Worm (Caenorhabditis elegans) whole organism, L4 larva: Measurements from ENCODE around the gene unc-50.

ENCODE experiments used
- D1046.2 ChIP-seq: fragments of 200-800 bp; sonication (Bioruptor generic); IDR thresholded peaks from 2 replicates; pipeline ENCODE4 v1.3.6; 2022; ENCODE audit warnings: missing genetic modification characterization, missing compliant biosample characterization
- F10B5.3 ChIP-seq: sonication (generic microtip); optimal IDR thresholded peaks from 2 replicates; lab custom pipeline; 2016; ENCODE audit warnings: mild to moderate bottlenecking, missing genetic modification characterization, missing compliant biosample characterization
- F37D6.2 ChIP-seq: sonication (generic microtip); optimal IDR thresholded peaks from 2 replicates; lab custom pipeline; 2016; ENCODE audit warnings: mild to moderate bottlenecking, missing genetic modification characterization, missing compliant biosample characterization
- F44E2.7 ChIP-seq: fragments of 200-800 bp; sonication (Bioruptor generic); IDR thresholded peaks from 2 replicates; pipeline ENCODE4 v2.1.2; 2022; ENCODE audit warnings: missing genetic modification characterization, missing compliant biosample characterization
- T20F7.1 ChIP-seq: fragments of 200-800 bp; sonication (Bioruptor generic); optimal IDR thresholded peaks from 2 replicates; lab custom pipeline; 2018; ENCODE audit warnings: mild to moderate bottlenecking, missing genetic modification characterization, missing compliant biosample characterization
- ZK337.2 ChIP-seq: fragments of 200-800 bp; sonication (Bioruptor generic); IDR thresholded peaks from 2 replicates; pipeline ENCODE4 v1.3.6; 2022; ENCODE audit warnings: missing genetic modification reagents, missing genetic modification characterization, missing compliant biosample characterization
- aly-2 ChIP-seq: sonication (generic microtip); optimal IDR thresholded peaks from 2 replicates; lab custom pipeline; 2018; ENCODE audit warnings: missing biosample characterization, missing genetic modification characterization
- ama-1 ChIP-seq: fragments of 150-350 bp; optimal IDR thresholded peaks from 2 replicates; lab custom pipeline; 2014; ENCODE audit warnings: inconsistent platforms, mixed read lengths
- arid-1 ChIP-seq: fragments of 200-800 bp; sonication (Bioruptor generic); conservative IDR thresholded peaks from 2 replicates; pipeline ENCODE4 v1.3.6; 2022; ENCODE audit warnings: missing genetic modification reagents, missing genetic modification characterization, missing compliant biosample characterization
- attf-4 ChIP-seq: sonication (generic microtip); optimal IDR thresholded peaks from 3 replicates; lab custom pipeline; 2017; ENCODE audit warnings: missing biosample characterization, missing genetic modification characterization
- ceh-20 ChIP-seq: fragments of 200-800 bp; sonication (Bioruptor generic); IDR thresholded peaks from 2 replicates; pipeline ENCODE4 v1.3.6; 2022; ENCODE audit warnings: missing genetic modification reagents, missing genetic modification characterization, missing compliant biosample characterization
- ceh-28 ChIP-seq: fragments of 150-350 bp; optimal IDR thresholded peaks from 2 replicates; lab custom pipeline; 2014; ENCODE audit warnings: missing biosample characterization, missing genetic modification reagents, missing genetic modification characterization
- ceh-32 ChIP-seq: sonication (generic microtip); optimal IDR thresholded peaks from 2 replicates; lab custom pipeline; 2016; ENCODE audit warnings: mild to moderate bottlenecking, missing genetic modification characterization, missing compliant biosample characterization; ENCODE audit not compliant: poor library complexity
- cey-2 ChIP-seq: sonication (generic microtip); optimal IDR thresholded peaks from 3 replicates; lab custom pipeline; 2017; ENCODE audit warnings: missing genetic modification characterization, mild to moderate bottlenecking, missing compliant biosample characterization, antibody characterized with exemption, borderline replicate concordance; ENCODE audit not compliant: insufficient read depth
- ctbp-1 ChIP-seq: fragments of 200-800 bp; sonication (Bioruptor generic); IDR thresholded peaks from 2 replicates; pipeline ENCODE4 v1.3.6; 2022; ENCODE audit warnings: missing genetic modification reagents, missing genetic modification characterization, missing compliant biosample characterization
- daf-19 ChIP-seq: fragments of 200-800 bp; sonication (Bioruptor generic); conservative IDR thresholded peaks from 2 replicates; pipeline ENCODE4 v1.3.6; 2022; ENCODE audit warnings: missing genetic modification characterization, missing compliant biosample characterization
- dmd-6 ChIP-seq: fragments of 200-800 bp; sonication (Bioruptor generic); IDR thresholded peaks from 2 replicates; pipeline ENCODE4 v1.3.6; 2022; ENCODE audit warnings: missing genetic modification reagents, missing genetic modification characterization, missing compliant biosample characterization
- dmd-8 ChIP-seq: fragments of 200-800 bp; sonication (Bioruptor generic); IDR thresholded peaks from 2 replicates; pipeline ENCODE4 v1.3.6; 2022; ENCODE audit warnings: missing genetic modification characterization, missing compliant biosample characterization
- dmd-9 ChIP-seq: fragments of 200-800 bp; sonication (Bioruptor generic); IDR thresholded peaks from 2 replicates; pipeline ENCODE4 v1.3.6; 2022; ENCODE audit warnings: missing genetic modification reagents, missing genetic modification characterization, missing compliant biosample characterization
- dpl-1 ChIP-seq: fragments of 150-350 bp; optimal IDR thresholded peaks from 2 replicates; lab custom pipeline; 2014; ENCODE audit warnings: missing biosample characterization, missing genetic modification reagents, missing genetic modification characterization
- duxl-1 ChIP-seq: sonication (generic microtip); optimal IDR thresholded peaks from 2 replicates; lab custom pipeline; 2016; ENCODE audit warnings: mild to moderate bottlenecking, missing genetic modification characterization, moderate library complexity, missing compliant biosample characterization; ENCODE audit not compliant: poor library complexity
- dve-1 ChIP-seq: sonication (generic microtip); optimal IDR thresholded peaks from 2 replicates; lab custom pipeline; 2017; ENCODE audit warnings: antibody characterized with exemption, mild to moderate bottlenecking, missing genetic modification characterization, missing compliant biosample characterization; ENCODE audit not compliant: insufficient read depth
- egl-27 ChIP-seq: sonication (generic microtip); optimal IDR thresholded peaks from 3 replicates; lab custom pipeline; 2017; ENCODE audit warnings: missing biosample characterization, missing genetic modification reagents, missing genetic modification characterization
- egl-43 ChIP-seq: fragments of 200-800 bp; sonication (Bioruptor generic); IDR thresholded peaks from 2 replicates; pipeline ENCODE4 v1.3.6; 2022; ENCODE audit warnings: missing genetic modification reagents, missing genetic modification characterization, missing compliant biosample characterization
- gei-8 ChIP-seq: fragments of 200-800 bp; sonication (Bioruptor generic); optimal IDR thresholded peaks from 2 replicates; lab custom pipeline; 2018; ENCODE audit warnings: mild to moderate bottlenecking, missing genetic modification characterization, missing compliant biosample characterization
- hlh-11 ChIP-seq: fragments of 200-800 bp; sonication (Bioruptor generic); optimal IDR thresholded peaks from 2 replicates; lab custom pipeline; 2018; ENCODE audit warnings: mild to moderate bottlenecking, missing genetic modification characterization, missing compliant biosample characterization
- hlh-30 ChIP-seq: sonication (generic microtip); optimal IDR thresholded peaks from 2 replicates; lab custom pipeline; 2017; ENCODE audit warnings: antibody characterized with exemption, mild to moderate bottlenecking, missing genetic modification characterization, missing compliant biosample characterization; ENCODE audit not compliant: insufficient read depth
- lin-13 ChIP-seq: fragments of 150-350 bp; optimal IDR thresholded peaks from 2 replicates; lab custom pipeline; 2014; ENCODE audit warnings: missing biosample characterization, missing genetic modification reagents, missing genetic modification characterization
- lin-15B ChIP-seq: fragments of 150-350 bp; sonication (generic microtip); optimal IDR thresholded peaks from 3 replicates; lab custom pipeline; 2014; ENCODE audit warnings: missing biosample characterization, missing genetic modification characterization
- lin-38 ChIP-seq: fragments of 200-800 bp; sonication (Bioruptor generic); IDR thresholded peaks from 2 replicates; pipeline ENCODE4 v1.3.6; 2022; ENCODE audit warnings: missing genetic modification reagents, missing genetic modification characterization, missing compliant biosample characterization
- lin-39 ChIP-seq: fragments of 150-350 bp; optimal IDR thresholded peaks from 2 replicates; lab custom pipeline; 2014; ENCODE audit warnings: missing biosample characterization, missing genetic modification reagents, missing genetic modification characterization
- mdt-29 ChIP-seq: fragments of 200-800 bp; sonication (Bioruptor generic); IDR thresholded peaks from 2 replicates; pipeline ENCODE4 v1.3.6; 2022; ENCODE audit warnings: missing genetic modification reagents, missing genetic modification characterization, missing compliant biosample characterization
- mxl-2 ChIP-seq: fragments of 200-800 bp; sonication (Bioruptor generic); conservative IDR thresholded peaks from 2 replicates; pipeline ENCODE4 v1.3.6; 2022; ENCODE audit warnings: missing genetic modification reagents, missing genetic modification characterization, missing compliant biosample characterization
- mxl-3 ChIP-seq: fragments of 200-800 bp; sonication (Bioruptor generic); optimal IDR thresholded peaks from 2 replicates; lab custom pipeline; 2018; ENCODE audit warnings: mild to moderate bottlenecking, missing genetic modification characterization, missing compliant biosample characterization
- nhr-10 ChIP-seq: fragments of 150-350 bp; optimal IDR thresholded peaks from 2 replicates; lab custom pipeline; 2014; ENCODE audit warnings: missing biosample characterization, missing genetic modification characterization
- nhr-102 ChIP-seq: sonication (generic microtip); optimal IDR thresholded peaks from 2 replicates; lab custom pipeline; 2016; ENCODE audit warnings: mild to moderate bottlenecking, missing genetic modification characterization, moderate library complexity, missing compliant biosample characterization
- nhr-11 ChIP-seq: fragments of 150-350 bp; optimal IDR thresholded peaks from 2 replicates; lab custom pipeline; 2014; ENCODE audit warnings: missing biosample characterization, missing genetic modification characterization
- nhr-6 ChIP-seq: fragments of 150-350 bp; optimal IDR thresholded peaks from 2 replicates; lab custom pipeline; 2014; ENCODE audit warnings: missing biosample characterization, missing genetic modification characterization
- nhr-76 ChIP-seq: fragments of 150-350 bp; optimal IDR thresholded peaks from 2 replicates; lab custom pipeline; 2014; ENCODE audit warnings: missing biosample characterization, missing genetic modification characterization
- saeg-2 ChIP-seq: fragments of 200-800 bp; sonication (Bioruptor generic); IDR thresholded peaks from 2 replicates; pipeline ENCODE4 v1.3.6; 2022; ENCODE audit warnings: missing genetic modification reagents, missing genetic modification characterization, missing compliant biosample characterization
- set-16 ChIP-seq: fragments of 200-800 bp; sonication (Bioruptor generic); IDR thresholded peaks from 2 replicates; pipeline ENCODE4 v1.3.6; 2022; ENCODE audit warnings: missing genetic modification reagents, missing genetic modification characterization, missing compliant biosample characterization
- snpc-1.2 ChIP-seq: fragments of 200-800 bp; sonication (Bioruptor generic); IDR thresholded peaks from 2 replicates; pipeline ENCODE4 v1.3.6; 2022; ENCODE audit warnings: missing genetic modification reagents, missing genetic modification characterization, missing compliant biosample characterization
- tra-1 ChIP-seq: fragments of 200-800 bp; sonication (Bioruptor generic); IDR thresholded peaks from 2 replicates; pipeline ENCODE4 v1.3.6; 2022; ENCODE audit warnings: missing genetic modification reagents, missing genetic modification characterization, missing compliant biosample characterization
- unc-130 ChIP-seq: sonication (generic microtip); optimal IDR thresholded peaks from 2 replicates; lab custom pipeline; 2016; ENCODE audit warnings: missing genetic modification reagents, missing genetic modification characterization, missing compliant biosample characterization
- unc-39 ChIP-seq: sonication (generic microtip); optimal IDR thresholded peaks from 2 replicates; lab custom pipeline; 2017; ENCODE audit warnings: missing biosample characterization, missing genetic modification characterization
- zfp-2 ChIP-seq: sonication (generic microtip); optimal IDR thresholded peaks from 2 replicates; lab custom pipeline; 2016; ENCODE audit warnings: mild to moderate bottlenecking, missing genetic modification characterization, missing compliant biosample characterization
- zfp-3 ChIP-seq: fragments of 200-800 bp; sonication (Bioruptor generic); conservative IDR thresholded peaks from 2 replicates; pipeline ENCODE4 v1.3.6; 2022; ENCODE audit warnings: missing genetic modification reagents, missing genetic modification characterization, missing compliant biosample characterization
- zip-11 ChIP-seq: fragments of 200-800 bp; sonication (Bioruptor generic); IDR thresholded peaks from 2 replicates; pipeline ENCODE4 v1.3.6; 2022; ENCODE audit warnings: missing genetic modification characterization, missing compliant biosample characterization
- zip-2 ChIP-seq: fragments of 150-350 bp; optimal IDR thresholded peaks from 2 replicates; lab custom pipeline; 2014; ENCODE audit warnings: missing biosample characterization, missing genetic modification characterization
- ztf-7 ChIP-seq: fragments of 150-350 bp; optimal IDR thresholded peaks from 2 replicates; lab custom pipeline; 2014; ENCODE audit warnings: missing biosample characterization, missing genetic modification characterization

The unc-50 gene

ce11 chrIII:10333961-10334542 lies 16.1 kb upstream of the unc-50 start, which contains the start of the genes jmjd-4 and mev-1 (continued):
- TF ChIP-seq nhr-102 (tag; lab: Kevin White, UChicago), result peak; percentile 88
- TF ChIP-seq mxl-3 (GFP tag; lab: Kevin White, UChicago), result peak; percentile 63
- TF ChIP-seq arid-1 (GFP tag; lab: Robert Waterston, UW), result peak; percentile 80; the same call in 1 of the 2 replicates
- peak; percentile 72 for TF ChIP-seq F37D6.2 (tag; lab: Kevin White, UChicago)
- peak; percentile 82 for TF ChIP-seq hlh-30 (tag; lab: Kevin White, UChicago)
- peak; percentile 86 for TF ChIP-seq lin-13 (GFP tag; lab: Kevin White, UChicago)
- no peak for TF ChIP-seq cey-2 (tag; lab: Kevin White, UChicago)
- TF ChIP-seq dmd-6 (GFP tag; lab: Robert Waterston, UW), result peak; percentile 88
- no peak for TF ChIP-seq zfp-2 (tag; lab: Kevin White, UChicago)
- TF ChIP-seq dve-1 (tag; lab: Kevin White, UChicago), result peak; percentile 94
- no peak for TF ChIP-seq dmd-8 (GFP tag; lab: Robert Waterston, UW)
- 0 out of 2 replicates have a peak, but pooled peaks have one; percentile 52 for TF ChIP-seq D1046.2 (GFP tag; lab: Robert Waterston, UW)
- TF ChIP-seq hlh-11 (tag; lab: Kevin White, UChicago), result peak; percentile 90
- no peak for TF ChIP-seq lin-15B (tag; lab: Kevin White, UChicago)
- no peak for TF ChIP-seq nhr-76
- peak; percentile 35 for TF ChIP-seq unc-130 (GFP tag; lab: Kevin White, UChicago)
- TF ChIP-seq F44E2.7 (GFP tag; lab: Robert Waterston, UW), result no peak
- TF ChIP-seq zip-11 (GFP tag; lab: Robert Waterston, UW), result no peak
- TF ChIP-seq unc-39 (tag; lab: Kevin White, UChicago), result no peak
- peak; percentile 79 for TF ChIP-seq ama-1
- no peak for TF ChIP-seq aly-2 (tag; lab: Kevin White, UChicago)
- TF ChIP-seq tra-1 (GFP tag; lab: Robert Waterston, UW), result peak; percentile 82
- peak; percentile 86 for TF ChIP-seq ceh-20 (GFP tag; lab: Robert Waterston, UW)
- no peak for TF ChIP-seq egl-27 (tag; lab: Kevin White, UChicago)
- TF ChIP-seq saeg-2 (GFP tag; lab: Robert Waterston, UW), result 0 out of 2 replicates have a peak, but pooled peaks have one; percentile 35
- peak; percentile 58; the same call in 1 of the 2 replicates for TF ChIP-seq mxl-2 (GFP tag; lab: Robert Waterston, UW)
- no peak for TF ChIP-seq T20F7.1 (GFP tag; lab: Kevin White, UChicago)
- TF ChIP-seq lin-39, result no peak
- TF ChIP-seq dmd-9, result no peak
- no peak for TF ChIP-seq ceh-28 (tag; lab: Kevin White, UChicago)
- TF ChIP-seq ZK337.2, result no peak
- peak; percentile 45 for TF ChIP-seq F10B5.3
- 0 out of 2 replicates have a peak, but pooled peaks have one; percentile 39 for TF ChIP-seq snpc-1.2 (GFP tag; lab: Robert Waterston, UW)
- peak; percentile 91 for TF ChIP-seq lin-38 (GFP tag; lab: Robert Waterston, UW)
- TF ChIP-seq duxl-1 (tag; lab: Kevin White, UChicago), result peak; percentile 77
- TF ChIP-seq ztf-7 (tag; lab: Kevin White, UChicago), result peak; percentile 5
- TF ChIP-seq nhr-10 (tag; lab: Kevin White, UChicago), result no peak
- TF ChIP-seq gei-8 (GFP tag; lab: Kevin White, UChicago), result no peak
- TF ChIP-seq mdt-29, result peak; percentile 78
- TF ChIP-seq attf-4, result no peak
- peak; percentile 61 for TF ChIP-seq nhr-11 (tag; lab: Kevin White, UChicago)
- TF ChIP-seq zip-2, result peak; percentile 10
- TF ChIP-seq daf-19 (GFP tag; lab: Robert Waterston, UW), result 0 out of 2 replicates have a peak, but pooled peaks have one; percentile 67
- peak; percentile 78 for TF ChIP-seq zfp-3 (GFP tag; lab: Robert Waterston, UW)
- TF ChIP-seq egl-43 (GFP tag; lab: Robert Waterston, UW), result peak; percentile 81
- peak; percentile 65 for TF ChIP-seq ctbp-1 (GFP tag; lab: Robert Waterston, UW)
- peak; percentile 85 for TF ChIP-seq dpl-1 (GFP tag; lab: Kevin White, UChicago)
- TF ChIP-seq ceh-32 (tag; lab: Kevin White, UChicago), result peak; percentile 18
- peak; percentile 64 for TF ChIP-seq nhr-6 (tag; lab: Kevin White, UChicago)
- TF ChIP-seq set-16, result peak; percentile 21; the same call in 1 of the 2 replicates
